Fruit fly (Drosophila melanogaster) whole organism, embryonic: Measurements from ENCODE around the gene Cyp40.

Experiments
- ATbp ChIP-seq: fragments of 200-800 bp; sonication (Bioruptor generic); optimal IDR thresholded peaks from 2 replicates; lab custom pipeline; 2017; ENCODE audit warnings: missing biosample characterization, mild to moderate bottlenecking, missing genetic modification characterization, missing genetic modification reagents
- Aef1 ChIP-seq: fragments of 200-800 bp; sonication (Bioruptor generic); IDR thresholded peaks from 3 replicates; pipeline ENCODE4 v1.3.6; 2022; ENCODE audit warnings: missing biosample characterization, missing genetic modification characterization
- BEAF-32 ChIP-seq: fragments of 200-800 bp; sonication (Bioruptor generic); optimal IDR thresholded peaks from 3 replicates; lab custom pipeline; 2017; ENCODE audit warnings: missing biosample characterization, missing genetic modification characterization, mild to moderate bottlenecking, moderate library complexity, missing genetic modification reagents
- CG10147 ChIP-seq: fragments of 200-800 bp; sonication (Bioruptor generic); optimal IDR thresholded peaks from 2 replicates; lab custom pipeline; 2019; ENCODE audit warnings: missing biosample characterization, mild to moderate bottlenecking, missing genetic modification characterization, moderate library complexity
- CG10366 ChIP-seq: fragments of 200-800 bp; sonication (Bioruptor generic); IDR thresholded peaks from 2 replicates; pipeline ENCODE4 v1.3.6; 2022; ENCODE audit warnings: missing biosample characterization, missing genetic modification characterization
- CG12659 ChIP-seq: fragments of 200-800 bp; sonication (Bioruptor generic); optimal IDR thresholded peaks from 3 replicates; lab custom pipeline; 2017; ENCODE audit warnings: mild to moderate bottlenecking, missing biosample characterization, missing genetic modification reagents, missing genetic modification characterization
- CG13894 ChIP-seq: fragments of 200-800 bp; sonication (Bioruptor generic); optimal IDR thresholded peaks from 3 replicates; lab custom pipeline; 2018; ENCODE audit warnings: missing biosample characterization, mild to moderate bottlenecking, missing genetic modification characterization, moderate library complexity
- CG16813 ChIP-seq: fragments of 200-800 bp; sonication (Bioruptor generic); IDR thresholded peaks from 3 replicates; pipeline ENCODE4 v1.3.6; 2022; ENCODE audit warnings: missing biosample characterization, missing genetic modification characterization; ENCODE audit not compliant: partially characterized antibody
- CG17186 ChIP-seq: fragments of 200-800 bp; sonication (Bioruptor generic); optimal IDR thresholded peaks from 3 replicates; lab custom pipeline; 2017; ENCODE audit warnings: missing biosample characterization, missing genetic modification reagents, missing genetic modification characterization
- CG17361 ChIP-seq: fragments of 200-800 bp; sonication (Bioruptor generic); IDR thresholded peaks from 3 replicates; pipeline ENCODE4 v1.3.6; 2022; ENCODE audit warnings: missing biosample characterization, missing genetic modification characterization
- CG2120 ChIP-seq: fragments of 200-800 bp; sonication (Bioruptor generic); optimal IDR thresholded peaks from 3 replicates; lab custom pipeline; 2016; ENCODE audit warnings: missing biosample characterization, missing genetic modification characterization
- CG32767 ChIP-seq: fragments of 200-800 bp; sonication (Bioruptor generic); IDR thresholded peaks from 2 replicates; pipeline ENCODE4 v1.3.6; 2022; ENCODE audit warnings: missing biosample characterization, missing genetic modification characterization
- CG3281 ChIP-seq: fragments of 200-800 bp; sonication (Bioruptor generic); optimal IDR thresholded peaks from 3 replicates; lab custom pipeline; 2017; ENCODE audit warnings: missing biosample characterization, mild to moderate bottlenecking, missing genetic modification characterization
- CG34224 ChIP-seq: fragments of 200-800 bp; sonication (Bioruptor generic); IDR thresholded peaks from 3 replicates; pipeline ENCODE4 v1.3.6; 2022; ENCODE audit warnings: missing biosample characterization, missing genetic modification characterization; ENCODE audit not compliant: partially characterized antibody
- CG34422 ChIP-seq: fragments of 200-800 bp; sonication (Bioruptor generic); IDR thresholded peaks from 3 replicates; pipeline ENCODE4 v1.3.6; 2022; ENCODE audit warnings: missing biosample characterization, missing genetic modification characterization
- CG42726 ChIP-seq: fragments of 200-800 bp; sonication (Bioruptor generic); IDR thresholded peaks from 2 replicates; pipeline ENCODE4 v1.3.6; 2022; ENCODE audit warnings: missing biosample characterization, missing genetic modification characterization; ENCODE audit not compliant: partially characterized antibody
- CG4328 ChIP-seq: fragments of 200-800 bp; sonication (Bioruptor generic); optimal IDR thresholded peaks from 3 replicates; lab custom pipeline; 2017; ENCODE audit warnings: missing biosample characterization, missing genetic modification reagents, missing genetic modification characterization
- CG4360 ChIP-seq: fragments of 200-800 bp; sonication (Bioruptor generic); IDR thresholded peaks from 2 replicates; pipeline ENCODE4 v1.3.6; 2022; ENCODE audit warnings: missing biosample characterization, missing genetic modification characterization
- CG4730 ChIP-seq: fragments of 200-800 bp; sonication (Bioruptor generic); IDR thresholded peaks from 2 replicates; pipeline ENCODE4 v1.3.6; 2022; ENCODE audit warnings: missing biosample characterization, missing genetic modification characterization
- CG4854 ChIP-seq: fragments of 200-800 bp; sonication (Bioruptor generic); optimal IDR thresholded peaks from 2 replicates; lab custom pipeline; 2016; ENCODE audit warnings: missing biosample characterization, missing genetic modification characterization, inconsistent platforms
- CG6254 ChIP-seq: fragments of 200-800 bp; sonication (Bioruptor generic); optimal IDR thresholded peaks from 3 replicates; lab custom pipeline; 2017; ENCODE audit warnings: mild to moderate bottlenecking, missing biosample characterization, missing genetic modification reagents, missing genetic modification characterization
- CG7372 ChIP-seq: fragments of 200-800 bp; sonication (Bioruptor generic); IDR thresholded peaks from 2 replicates; pipeline ENCODE4 v1.3.6; 2022; ENCODE audit warnings: missing biosample characterization, missing genetic modification characterization
- CG7963 ChIP-seq: fragments of 200-800 bp; sonication (Bioruptor generic); IDR thresholded peaks from 3 replicates; pipeline ENCODE4 v1.3.6; 2022; ENCODE audit warnings: missing biosample characterization, missing genetic modification characterization; ENCODE audit not compliant: partially characterized antibody
- CG9215 ChIP-seq: fragments of 200-800 bp; sonication (Bioruptor generic); IDR thresholded peaks from 2 replicates; pipeline ENCODE4 v1.3.6; 2022; ENCODE audit warnings: missing biosample characterization, missing genetic modification characterization
- CrebB ChIP-seq: fragments of 200-800 bp; sonication (Bioruptor generic); optimal IDR thresholded peaks from 3 replicates; lab custom pipeline; 2018; ENCODE audit warnings: missing biosample characterization, mild to moderate bottlenecking, missing genetic modification characterization
- Eip74EF ChIP-seq, 2 experiments: fragments of 200-800 bp in 1 of 2; fragments of >200 bp in 1 of 2; sonication (Bioruptor generic) in 1 of 2; optimal IDR thresholded peaks; 2 replicates each; lab custom pipeline; 2017 to 2019; ENCODE audit warnings: missing biosample characterization in 2 of 2, missing genetic modification characterization in 2 of 2, mild to moderate bottlenecking in 1 of 2, moderate library complexity in 1 of 2
- HLH54F ChIP-seq: fragments of 200-800 bp; sonication (Bioruptor generic); optimal IDR thresholded peaks from 3 replicates; lab custom pipeline; 2016; ENCODE audit warnings: missing biosample characterization, missing genetic modification characterization
- Scr ChIP-seq: fragments of 200-800 bp; sonication (Bioruptor generic); IDR thresholded peaks from 2 replicates; pipeline ENCODE4 v1.3.6; 2022; ENCODE audit warnings: missing biosample characterization, missing genetic modification characterization; ENCODE audit not compliant: partially characterized antibody
- TFAM ChIP-seq: fragments of 200-800 bp; sonication (Bioruptor generic); optimal IDR thresholded peaks from 2 replicates; lab custom pipeline; 2017; ENCODE audit warnings: missing biosample characterization, missing genetic modification characterization, inconsistent platforms
- ac ChIP-seq: fragments of 200-800 bp; sonication (Bioruptor generic); optimal IDR thresholded peaks from 3 replicates; lab custom pipeline; 2017; ENCODE audit warnings: missing biosample characterization, mild to moderate bottlenecking, missing genetic modification characterization
- al ChIP-seq: fragments of 200-800 bp; sonication (Bioruptor generic); IDR thresholded peaks from 2 replicates; pipeline ENCODE4 v1.3.6; 2022; ENCODE audit warnings: missing biosample characterization, missing genetic modification characterization
- bcd ChIP-seq: fragments of 200-800 bp; sonication (Bioruptor generic); optimal IDR thresholded peaks from 2 replicates; lab custom pipeline; 2017; ENCODE audit warnings: missing biosample characterization, mild to moderate bottlenecking, missing genetic modification characterization
- cwo ChIP-seq: fragments of 200-800 bp; sonication (Bioruptor generic); optimal IDR thresholded peaks from 3 replicates; lab custom pipeline; 2017; ENCODE audit warnings: missing biosample characterization, missing genetic modification characterization, mild to moderate bottlenecking, moderate library complexity, missing genetic modification reagents
- dan ChIP-seq: fragments of 200-800 bp; sonication (Bioruptor generic); IDR thresholded peaks from 2 replicates; pipeline ENCODE4 v1.3.6; 2022; ENCODE audit warnings: missing biosample characterization, missing genetic modification characterization
- disco-r ChIP-seq: fragments of 200-800 bp; sonication (Bioruptor generic); optimal IDR thresholded peaks from 2 replicates; lab custom pipeline; 2016; ENCODE audit warnings: missing biosample characterization, missing genetic modification characterization
- ftz-f1 ChIP-seq: fragments of 200-800 bp; sonication (Bioruptor generic); optimal IDR thresholded peaks from 2 replicates; lab custom pipeline; 2016; ENCODE audit warnings: missing biosample characterization, missing genetic modification characterization
- hkb ChIP-seq, 2 experiments: fragments of 200-800 bp in 1 of 2; fragments of >200 bp in 1 of 2; sonication (Bioruptor generic) in 1 of 2; IDR thresholded peaks in 1 of 2; optimal IDR thresholded peaks in 1 of 2; 2 replicates each; pipeline versions ENCODE4 v1.3.6 to Lab custom; 2017 to 2022; ENCODE audit warnings: missing biosample characterization in 1 of 2, missing genetic modification characterization in 1 of 2
- ind ChIP-seq: fragments of 200-800 bp; sonication (Bioruptor generic); optimal IDR thresholded peaks from 3 replicates; lab custom pipeline; 2016; ENCODE audit warnings: missing biosample characterization, missing genetic modification characterization
- jumu ChIP-seq: fragments of 200-800 bp; sonication (Bioruptor generic); optimal IDR thresholded peaks from 3 replicates; lab custom pipeline; 2016; ENCODE audit warnings: missing biosample characterization, missing genetic modification characterization
- lola ChIP-seq, 3 experiments: fragments of >200 bp in 2 of 3; fragments of 200-800 bp in 1 of 3; sonication (Bioruptor generic) in 1 of 3; optimal IDR thresholded peaks; 2 replicates each; lab custom pipeline; 2017 to 2019; ENCODE audit warnings: missing biosample characterization in 3 of 3, missing genetic modification characterization in 3 of 3, mild to moderate bottlenecking in 1 of 3, moderate library complexity in 1 of 3
- mam ChIP-seq: fragments of 200-800 bp; sonication (Bioruptor generic); optimal IDR thresholded peaks from 3 replicates; lab custom pipeline; 2016; ENCODE audit warnings: missing biosample characterization, missing genetic modification characterization
- mld ChIP-seq: fragments of 200-800 bp; sonication (Bioruptor generic); IDR thresholded peaks from 3 replicates; pipeline ENCODE4 v1.3.6; 2022; ENCODE audit warnings: missing biosample characterization, missing genetic modification characterization; ENCODE audit not compliant: partially characterized antibody
- org-1 ChIP-seq: fragments of 200-800 bp; sonication (Bioruptor generic); optimal IDR thresholded peaks from 2 replicates; lab custom pipeline; 2017; ENCODE audit warnings: missing biosample characterization, missing genetic modification characterization
- peb ChIP-seq: fragments of 200-800 bp; sonication (Bioruptor generic); IDR thresholded peaks from 2 replicates; pipeline ENCODE4 v1.3.6; 2022; ENCODE audit warnings: missing biosample characterization, missing genetic modification characterization
- pnt ChIP-seq: fragments of 200-800 bp; sonication (Bioruptor generic); optimal IDR thresholded peaks from 3 replicates; lab custom pipeline; 2016; ENCODE audit warnings: missing biosample characterization, missing genetic modification characterization
- prd ChIP-seq, 3 experiments: fragments of >200 bp in 2 of 3; fragments of 200-800 bp in 1 of 3; sonication (Bioruptor generic) in 1 of 3; optimal IDR thresholded peaks in 2 of 3; IDR thresholded peaks in 1 of 3; 2 replicates in 2 of 3; 3 replicates in 1 of 3; pipeline versions ENCODE4 v1.3.6 to Lab custom; 2017 to 2022; ENCODE audit warnings: missing biosample characterization in 1 of 3, missing genetic modification characterization in 1 of 3
- ro ChIP-seq: fragments of 200-800 bp; sonication (Bioruptor generic); IDR thresholded peaks from 2 replicates; pipeline ENCODE4 v1.3.6; 2022; ENCODE audit warnings: missing biosample characterization, missing genetic modification characterization
- so ChIP-seq: fragments of 200-800 bp; sonication (Bioruptor generic); IDR thresholded peaks from 3 replicates; pipeline ENCODE4 v1.3.6; 2022; ENCODE audit warnings: missing biosample characterization, missing genetic modification characterization
- stwl ChIP-seq: fragments of 200-800 bp; sonication (Bioruptor generic); optimal IDR thresholded peaks from 3 replicates; lab custom pipeline; 2018; ENCODE audit warnings: missing biosample characterization, mild to moderate bottlenecking, missing genetic modification characterization, moderate library complexity

Cyp40 gene

DNA sequence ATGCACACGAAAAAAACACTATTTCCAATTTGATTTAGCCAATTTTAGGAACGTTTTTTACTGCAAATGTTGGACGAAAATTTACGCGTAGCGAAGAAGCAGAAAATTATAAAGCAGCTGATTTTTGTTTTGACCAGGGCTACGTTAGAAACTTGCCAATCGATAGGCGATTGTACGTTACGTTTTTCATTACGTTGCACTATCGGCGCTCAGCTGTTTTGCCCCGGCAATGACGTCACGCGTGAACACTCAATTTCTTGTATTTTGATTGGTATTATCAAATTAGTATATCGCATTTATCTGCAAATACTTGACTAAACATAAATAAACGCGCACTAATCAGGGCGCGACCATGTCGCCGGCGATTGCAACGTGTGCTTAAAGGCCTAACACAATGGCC, 50.5 kb downstream of the Cyp40 start, which contains the start of the genes fry and CG16717 (continued):
- TF ChIP-seq Eip74EF (GFP tag; optimal IDR thresholded peaks at IDR 0.05; lab: Kevin White, UChicago) (no peak), CG34224 (GFP tag; lab: Robert Waterston, UW) (peak; percentile 90), ATbp (GFP tag; lab: Kevin White, UChicago) (no peak), mld (GFP tag; lab: Robert Waterston, UW) (no peak), CG42726 (GFP tag; lab: Robert Waterston, UW) (no peak), cwo (GFP tag; lab: Kevin White, UChicago) (no peak), ac (no peak), peb (GFP tag; lab: Robert Waterston, UW) (no peak), so (GFP tag; lab: Robert Waterston, UW) (no peak), CG32767 (no peak), CG4360 (GFP tag; lab: Robert Waterston, UW) (no peak), CG13894 (tag; lab: Kevin White, UChicago) (no peak), BEAF-32 (GFP tag; lab: Kevin White, UChicago) (peak; percentile 67), CrebB (tag; lab: Kevin White, UChicago) (no peak), TFAM (GFP tag; lab: Kevin White, UChicago) (no peak), dan (no peak), CG12659 (GFP tag; lab: Kevin White, UChicago) (no peak), ro (GFP tag; lab: Robert Waterston, UW) (no peak), mam (GFP tag; lab: Kevin White, UChicago) (no peak), prd (optimal IDR thresholded peaks at IDR 0.05; lab: Kevin White, UChicago) (no peak), prd (GFP tag; IDR thresholded peaks at IDR 0.05; lab: Robert Waterston, UW) (no peak), CG4730 (no peak), CG34422 (GFP tag; lab: Robert Waterston, UW) (peak; percentile 52; the same call in 1 of the 3 replicates), Scr (GFP tag; lab: Robert Waterston, UW) (peak; percentile 66), CG3281 (GFP tag; lab: Kevin White, UChicago) (peak; percentile 54), ftz-f1 (no peak), org-1 (no peak), disco-r (GFP tag; lab: Kevin White, UChicago) (no peak), CG7372 (no peak), pnt (GFP tag; lab: Kevin White, UChicago) (no peak), CG6254 (no peak), CG10366 (GFP tag; lab: Robert Waterston, UW) (no peak), CG7963 (no peak), CG17361 (GFP tag; lab: Robert Waterston, UW) (no peak), bcd (GFP tag; lab: Kevin White, UChicago) (no peak), lola (GFP tag; optimal IDR thresholded peaks at IDR 0.05; lab: Kevin White, UChicago) (no peak), HLH54F (no peak), ind (GFP tag; lab: Kevin White, UChicago) (no peak), CG2120 (no peak), CG17186 (GFP tag; lab: Kevin White, UChicago) (no peak), al (no peak), CG4328 (GFP tag; lab: Kevin White, UChicago) (no peak), hkb (optimal IDR thresholded peaks at IDR 0.05; lab: Kevin White, UChicago) (no peak), hkb (GFP tag; IDR thresholded peaks at IDR 0.05; lab: Robert Waterston, UW) (no peak), stwl (tag; lab: Kevin White, UChicago) (peak; percentile 67), CG4854 (no peak), CG9215 (GFP tag; lab: Robert Waterston, UW) (no peak), CG10147 (GFP tag; lab: Kevin White, UChicago) (no peak), Aef1 (GFP tag; lab: Robert Waterston, UW) (no peak), jumu (GFP tag; lab: Kevin White, UChicago) (no peak), CG16813 (peak; percentile 44; the same call in 1 of the 3 replicates)
